Fruit fly (Drosophila melanogaster) S2 (cell line): ENCODE data around the gene CG5909.

Experiments
- CG8478 ChIP-seq: fragments of >200 bp; optimal IDR thresholded peaks from 2 replicates; lab custom pipeline; 2018
- CTCF ChIP-seq, 2 experiments: fragments of >200 bp; optimal IDR thresholded peaks; 2 replicates each; lab custom pipeline; 2018

- TF ChIP-seq CG8478 (lab: Kevin White, UChicago) (no peak), CTCF (optimal IDR thresholded peaks at IDR 0.05; lab: Kevin White, UChicago) (no peak)
Observed at dm6 chr3R:27202330-27202729, 41.4 kb downstream of the CG5909 start.
